Worm (Caenorhabditis elegans): Measurements from ENCODE around the gene spp-28.

DNA sequence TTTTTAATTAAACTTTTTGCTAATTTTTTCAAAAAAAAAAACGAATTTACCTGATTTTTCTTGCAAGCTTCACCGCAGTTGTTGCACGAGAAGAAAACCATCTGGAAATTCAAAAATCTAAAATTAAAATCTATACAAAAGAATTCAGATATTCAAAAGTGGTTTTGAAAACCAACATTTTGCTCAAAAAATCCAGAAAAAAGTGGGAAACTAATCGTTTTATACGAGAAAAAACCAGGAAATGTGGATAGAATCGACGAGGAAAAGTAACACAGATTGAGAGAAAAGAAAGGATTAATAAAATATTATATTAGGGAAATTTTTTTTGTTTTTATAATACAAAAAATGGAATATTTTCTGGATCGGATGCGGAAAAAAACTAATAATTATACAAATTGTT is 26.1 kb downstream of the spp-28 start, which contains the start of gene C16C10.8:
- TF ChIP-seq W03F9.2 (tag; optimal IDR thresholded peaks at IDR 0.05) (no peak), dao-5 (tag; optimal IDR thresholded peaks at IDR 0.05) (no peak), him-1 (tag; optimal IDR thresholded peaks at IDR 0.05) (no peak)

Measured in whole organism, L4/young adult.